Fruit fly (Drosophila melanogaster) whole organism, embryonic: ENCODE data around the gene CG13609.

Experiments used
- Antp ChIP-seq: fragments of 200-800 bp; sonication (Bioruptor generic); optimal IDR thresholded peaks from 3 replicates; lab custom pipeline; 2016; ENCODE audit warnings: missing biosample characterization, missing genetic modification characterization
- Atf-2 ChIP-seq: fragments of 200-800 bp; sonication (Bioruptor generic); optimal IDR thresholded peaks from 2 replicates; lab custom pipeline; 2016; ENCODE audit warnings: missing biosample characterization, missing genetic modification characterization
- CG10274 ChIP-seq: fragments of 200-800 bp; sonication (Bioruptor generic); optimal IDR thresholded peaks from 3 replicates; lab custom pipeline; 2017; ENCODE audit warnings: missing biosample characterization, mild to moderate bottlenecking, missing genetic modification characterization
- CG10979 ChIP-seq: fragments of 200-800 bp; sonication (Bioruptor generic); optimal IDR thresholded peaks from 2 replicates; lab custom pipeline; 2018; ENCODE audit warnings: missing biosample characterization, mild to moderate bottlenecking, missing genetic modification characterization, moderate library complexity
- CG11504 ChIP-seq: fragments of 200-800 bp; sonication (Bioruptor generic); optimal IDR thresholded peaks from 3 replicates; lab custom pipeline; 2019; ENCODE audit warnings: missing biosample characterization, mild to moderate bottlenecking, missing genetic modification characterization, moderate library complexity
- CG13624 ChIP-seq: fragments of 200-800 bp; sonication (Bioruptor generic); optimal IDR thresholded peaks from 2 replicates; lab custom pipeline; 2016; ENCODE audit warnings: missing biosample characterization, missing genetic modification characterization
- CG13775 ChIP-seq: fragments of 200-800 bp; sonication (Bioruptor generic); optimal IDR thresholded peaks from 3 replicates; lab custom pipeline; 2017; ENCODE audit warnings: missing biosample characterization, mild to moderate bottlenecking, missing genetic modification characterization
- CG1529 ChIP-seq: fragments of 200-800 bp; sonication (Bioruptor generic); optimal IDR thresholded peaks from 3 replicates; lab custom pipeline; 2018; ENCODE audit warnings: missing biosample characterization, missing genetic modification characterization
- CG15514 ChIP-seq: fragments of 200-800 bp; sonication (Bioruptor generic); optimal IDR thresholded peaks from 3 replicates; lab custom pipeline; 2017; ENCODE audit warnings: missing biosample characterization, missing genetic modification characterization, mild to moderate bottlenecking, moderate library complexity, missing genetic modification reagents
- CG17912 ChIP-seq: fragments of 200-800 bp; sonication (Bioruptor generic); optimal IDR thresholded peaks from 2 replicates; lab custom pipeline; 2018; ENCODE audit warnings: missing biosample characterization, mild to moderate bottlenecking, missing genetic modification characterization
- CG18262 ChIP-seq: fragments of 200-800 bp; optimal IDR thresholded peaks from 3 replicates; lab custom pipeline; 2019; ENCODE audit warnings: missing biosample characterization, mild to moderate bottlenecking, missing genetic modification characterization, moderate library complexity
- CG2129 ChIP-seq: fragments of 200-800 bp; sonication (Bioruptor generic); IDR thresholded peaks from 2 replicates; pipeline ENCODE4 v1.3.6; 2022; ENCODE audit warnings: missing biosample characterization, missing genetic modification characterization; ENCODE audit not compliant: partially characterized antibody
- CG2712 ChIP-seq: fragments of 200-800 bp; optimal IDR thresholded peaks from 3 replicates; lab custom pipeline; 2019; ENCODE audit warnings: missing biosample characterization, mild to moderate bottlenecking, missing genetic modification characterization, moderate library complexity
- CG32532 ChIP-seq: fragments of 200-800 bp; sonication (Bioruptor generic); IDR thresholded peaks from 2 replicates; pipeline ENCODE4 v1.3.6; 2022; ENCODE audit warnings: missing biosample characterization, missing genetic modification characterization
- CG32767 ChIP-seq: fragments of 200-800 bp; sonication (Bioruptor generic); IDR thresholded peaks from 2 replicates; pipeline ENCODE4 v1.3.6; 2022; ENCODE audit warnings: missing biosample characterization, missing genetic modification characterization
- CG3847 ChIP-seq: fragments of 200-800 bp; sonication (Bioruptor generic); IDR thresholded peaks from 2 replicates; pipeline ENCODE4 v1.3.6; 2022; ENCODE audit warnings: missing biosample characterization, missing genetic modification characterization
- CG4424 ChIP-seq: fragments of 200-800 bp; sonication (Bioruptor generic); optimal IDR thresholded peaks from 3 replicates; lab custom pipeline; 2016; ENCODE audit warnings: missing biosample characterization, missing genetic modification characterization
- CG4617 ChIP-seq: fragments of 200-800 bp; sonication (Bioruptor generic); optimal IDR thresholded peaks from 3 replicates; lab custom pipeline; 2016; ENCODE audit warnings: missing biosample characterization, missing genetic modification characterization, borderline replicate concordance
- CG8359 ChIP-seq: fragments of 200-800 bp; sonication (Bioruptor generic); optimal IDR thresholded peaks from 2 replicates; lab custom pipeline; 2017; ENCODE audit warnings: missing biosample characterization, mild to moderate bottlenecking, missing genetic modification characterization, borderline replicate concordance
- CG8944 ChIP-seq: fragments of 200-800 bp; sonication (Bioruptor generic); optimal IDR thresholded peaks from 3 replicates; lab custom pipeline; 2016; ENCODE audit warnings: missing biosample characterization, missing genetic modification characterization
- CG9817 ChIP-seq: fragments of 200-800 bp; sonication (Bioruptor generic); optimal IDR thresholded peaks from 2 replicates; lab custom pipeline; 2018; ENCODE audit warnings: missing biosample characterization, mild to moderate bottlenecking, missing genetic modification characterization, moderate library complexity
- CG9876 ChIP-seq: fragments of 200-800 bp; sonication (Bioruptor generic); optimal IDR thresholded peaks from 2 replicates; lab custom pipeline; 2016; ENCODE audit warnings: missing biosample characterization, missing genetic modification characterization
- Dbx ChIP-seq: fragments of 200-800 bp; sonication (Bioruptor generic); IDR thresholded peaks from 3 replicates; pipeline ENCODE4 v1.3.6; 2022; ENCODE audit warnings: missing biosample characterization, missing genetic modification characterization
- Dll ChIP-seq: fragments of 200-800 bp; sonication (Bioruptor generic); IDR thresholded peaks from 4 replicates; pipeline ENCODE4 v1.3.6; 2022; ENCODE audit warnings: missing biosample characterization, missing genetic modification characterization; ENCODE audit not compliant: partially characterized antibody
- Fer3 ChIP-seq: fragments of 200-800 bp; sonication (Bioruptor generic); optimal IDR thresholded peaks from 2 replicates; lab custom pipeline; 2018; ENCODE audit warnings: missing biosample characterization, mild to moderate bottlenecking, missing genetic modification characterization, moderate library complexity
- HLH54F ChIP-seq: fragments of 200-800 bp; sonication (Bioruptor generic); optimal IDR thresholded peaks from 3 replicates; lab custom pipeline; 2016; ENCODE audit warnings: missing biosample characterization, missing genetic modification characterization
- Mad ChIP-seq: fragments of 200-800 bp; sonication (Bioruptor generic); optimal IDR thresholded peaks from 2 replicates; lab custom pipeline; 2016; ENCODE audit warnings: missing biosample characterization, missing genetic modification characterization
- Med ChIP-seq: fragments of 200-800 bp; sonication (Bioruptor generic); peaks from one replicate; lab custom pipeline; 2016; ENCODE audit warnings: missing biosample characterization, missing genetic modification characterization, mild to moderate bottlenecking, inconsistent platforms, moderate library complexity
- Nf-YC ChIP-seq: fragments of 200-800 bp; optimal IDR thresholded peaks from 3 replicates; lab custom pipeline; 2019; ENCODE audit warnings: missing biosample characterization, mild to moderate bottlenecking, missing genetic modification characterization, moderate library complexity
- Oaz ChIP-seq: fragments of 200-800 bp; sonication (Bioruptor generic); IDR thresholded peaks from 2 replicates; pipeline ENCODE4 v1.3.6; 2022; ENCODE audit warnings: missing biosample characterization, missing genetic modification characterization
- Optix ChIP-seq: fragments of 200-800 bp; sonication (Bioruptor generic); IDR thresholded peaks from 3 replicates; pipeline ENCODE4 v1.3.6; 2022; ENCODE audit warnings: missing biosample characterization, missing genetic modification characterization
- Ravus ChIP-seq: fragments of 200-800 bp; sonication (Bioruptor generic); IDR thresholded peaks from 2 replicates; pipeline ENCODE4 v1.3.6; 2022; ENCODE audit warnings: missing biosample characterization, missing genetic modification characterization
- Side ChIP-seq: fragments of 200-800 bp; sonication (Bioruptor generic); optimal IDR thresholded peaks from 2 replicates; lab custom pipeline; 2016; ENCODE audit warnings: missing biosample characterization, missing genetic modification characterization
- Stat92E ChIP-seq, 3 experiments: fragments of >200 bp in 2 of 3; fragments of 200-800 bp in 1 of 3; sonication (Bioruptor generic) in 1 of 3; optimal IDR thresholded peaks; 2 replicates each; lab custom pipeline; 2017 to 2019; ENCODE audit warnings: missing biosample characterization in 3 of 3, missing genetic modification characterization in 3 of 3, mild to moderate bottlenecking in 1 of 3, moderate library complexity in 1 of 3
- amos ChIP-seq: fragments of 200-800 bp; sonication (Bioruptor generic); IDR thresholded peaks from 2 replicates; pipeline ENCODE4 v1.3.6; 2022; ENCODE audit warnings: missing biosample characterization, missing genetic modification characterization; ENCODE audit not compliant: partially characterized antibody
- dan ChIP-seq: fragments of 200-800 bp; sonication (Bioruptor generic); IDR thresholded peaks from 2 replicates; pipeline ENCODE4 v1.3.6; 2022; ENCODE audit warnings: missing biosample characterization, missing genetic modification characterization
- ewg ChIP-seq: fragments of 200-800 bp; sonication (Bioruptor generic); optimal IDR thresholded peaks from 3 replicates; lab custom pipeline; 2017; ENCODE audit warnings: mild to moderate bottlenecking, missing biosample characterization, missing genetic modification reagents, missing genetic modification characterization
- fru ChIP-seq: fragments of >200 bp; optimal IDR thresholded peaks from 2 replicates; lab custom pipeline; 2017
- grau ChIP-seq: fragments of 200-800 bp; optimal IDR thresholded peaks from 3 replicates; lab custom pipeline; 2019; ENCODE audit warnings: missing biosample characterization, mild to moderate bottlenecking, missing genetic modification characterization, moderate library complexity
- insv ChIP-seq, 2 experiments: fragments of 200-800 bp; sonication (Bioruptor generic); optimal IDR thresholded peaks; 3 replicates each; lab custom pipeline; 2016 to 2018; ENCODE audit warnings: missing biosample characterization in 2 of 2, missing genetic modification characterization in 2 of 2
- jing ChIP-seq: fragments of 200-800 bp; sonication (Bioruptor generic); optimal IDR thresholded peaks from 2 replicates; lab custom pipeline; 2018; ENCODE audit warnings: missing biosample characterization, mild to moderate bottlenecking, missing genetic modification characterization
- knrl ChIP-seq: fragments of 200-800 bp; sonication (Bioruptor generic); IDR thresholded peaks from 3 replicates; pipeline ENCODE4 v1.3.6; 2022; ENCODE audit warnings: missing biosample characterization, missing genetic modification characterization; ENCODE audit not compliant: partially characterized antibody
- lmd ChIP-seq: fragments of 200-800 bp; sonication (Bioruptor generic); IDR thresholded peaks from 2 replicates; pipeline ENCODE4 v1.3.6; 2022; ENCODE audit warnings: missing biosample characterization, missing genetic modification characterization
- oc ChIP-seq: fragments of 200-800 bp; sonication (Bioruptor generic); optimal IDR thresholded peaks from 2 replicates; lab custom pipeline; 2018; ENCODE audit warnings: missing biosample characterization, mild to moderate bottlenecking, missing genetic modification characterization, moderate library complexity
- phol ChIP-seq: fragments of 200-800 bp; sonication (Bioruptor generic); optimal IDR thresholded peaks from 3 replicates; lab custom pipeline; 2018; ENCODE audit warnings: missing biosample characterization, mild to moderate bottlenecking, missing genetic modification characterization, moderate library complexity
- stc ChIP-seq: fragments of 200-800 bp; sonication (Bioruptor generic); IDR thresholded peaks from 2 replicates; pipeline ENCODE4 v1.3.6; 2022; ENCODE audit warnings: missing biosample characterization, missing genetic modification characterization
- toy ChIP-seq: fragments of 200-800 bp; sonication (Bioruptor generic); IDR thresholded peaks from 2 replicates; pipeline ENCODE4 v1.3.6; 2022; ENCODE audit warnings: missing biosample characterization, missing genetic modification characterization
- unpg ChIP-seq: fragments of 200-800 bp; sonication (Bioruptor generic); optimal IDR thresholded peaks from 3 replicates; lab custom pipeline; 2018; ENCODE audit warnings: missing biosample characterization, mild to moderate bottlenecking, missing genetic modification characterization, moderate library complexity
- usp ChIP-seq: fragments of >200 bp; optimal IDR thresholded peaks from 2 replicates; lab custom pipeline; 2017; ENCODE audit warnings: missing biosample characterization, missing genetic modification characterization
- zen2 ChIP-seq: fragments of 200-800 bp; sonication (Bioruptor generic); IDR thresholded peaks from 3 replicates; pipeline ENCODE4 v1.3.6; 2022; ENCODE audit warnings: missing biosample characterization, missing genetic modification characterization; ENCODE audit not compliant: partially characterized antibody

The CG13609 gene

DNA sequence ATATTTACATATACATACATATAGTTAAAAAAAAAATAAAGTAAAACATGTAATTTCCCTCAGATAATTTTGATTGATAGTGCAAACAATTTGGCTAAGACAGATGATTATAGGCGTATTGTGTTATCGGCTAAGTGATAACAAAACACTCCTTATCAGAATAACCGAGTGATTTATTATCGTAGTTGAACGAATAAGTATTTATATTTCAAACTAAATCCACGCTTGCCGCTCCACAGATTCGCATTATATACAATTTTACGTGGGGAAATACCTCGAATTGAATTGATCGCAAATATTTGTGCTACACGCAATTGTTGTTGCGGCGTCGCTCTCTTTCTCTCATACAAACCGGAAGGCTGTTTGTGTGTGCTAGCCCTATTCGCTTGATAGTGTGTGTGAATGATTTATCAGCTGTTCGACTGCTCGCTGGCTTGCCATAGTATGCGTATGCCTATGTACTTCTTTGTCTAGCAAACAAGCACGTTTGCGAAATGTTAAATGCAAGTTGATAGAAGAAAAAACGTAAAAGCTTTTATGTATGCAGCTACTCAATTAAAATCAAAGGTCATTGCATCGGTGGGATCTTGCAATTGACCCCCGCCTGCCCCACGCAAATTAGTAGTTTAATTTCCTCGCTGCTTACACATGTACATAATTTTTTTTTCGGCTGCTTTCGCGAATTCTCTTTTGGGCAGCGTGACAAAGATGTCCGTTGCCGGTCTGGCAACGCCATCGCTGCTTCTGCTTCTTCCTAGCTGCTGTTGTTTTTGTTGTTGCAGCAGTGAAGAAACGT is 6.7 kb downstream of the CG13609 start (continued):
- no peak for TF ChIP-seq zen2
- TF ChIP-seq CG10979 (tag; lab: Kevin White, UChicago) = no peak
- no peak for TF ChIP-seq CG10274 (GFP tag; lab: Kevin White, UChicago)
- no peak for TF ChIP-seq Atf-2 (GFP tag; lab: Kevin White, UChicago)
- TF ChIP-seq jing = no peak
- no peak for TF ChIP-seq CG4424 (GFP tag; lab: Kevin White, UChicago)
- no peak for TF ChIP-seq HLH54F (GFP tag; lab: Kevin White, UChicago)
- TF ChIP-seq knrl (GFP tag; lab: Robert Waterston, UW) = no peak
- TF ChIP-seq CG18262 (tag; lab: Kevin White, UChicago) = no peak
- TF ChIP-seq Oaz (GFP tag; lab: Robert Waterston, UW) = no peak
- no peak for TF ChIP-seq grau (tag; lab: Kevin White, UChicago)
- TF ChIP-seq CG8359 = no peak
- no peak for TF ChIP-seq CG17912
- TF ChIP-seq CG15514 (GFP tag; lab: Kevin White, UChicago) = peak; percentile 14
- no peak for TF ChIP-seq CG4617
- TF ChIP-seq CG2712 = no peak
- no peak for TF ChIP-seq Antp (GFP tag; lab: Kevin White, UChicago)
- TF ChIP-seq Optix = no peak
- no peak for TF ChIP-seq unpg (GFP tag; lab: Kevin White, UChicago)
- peak; percentile 20 for TF ChIP-seq CG13775
- TF ChIP-seq CG1529 (GFP tag; lab: Kevin White, UChicago) = no peak
- TF ChIP-seq oc (tag; lab: Kevin White, UChicago) = no peak
- no peak for TF ChIP-seq CG11504 (tag; lab: Kevin White, UChicago)
- TF ChIP-seq CG2129 = no peak
- TF ChIP-seq CG32532 (GFP tag; lab: Robert Waterston, UW) = no peak
- TF ChIP-seq phol (tag; lab: Kevin White, UChicago) = peak; percentile 53
- no peak for TF ChIP-seq dan (GFP tag; lab: Robert Waterston, UW)
- peak; percentile 78 for TF ChIP-seq Med (GFP tag; lab: Kevin White, UChicago)
- TF ChIP-seq Ravus (GFP tag; lab: Robert Waterston, UW) = no peak
- TF ChIP-seq usp = no peak
- TF ChIP-seq Dll (GFP tag; lab: Robert Waterston, UW) = 0 out of 4 replicates have a peak, but pooled peaks have one; percentile 11
- no peak for TF ChIP-seq Dbx
- no peak for TF ChIP-seq ewg (GFP tag; lab: Kevin White, UChicago)
- no peak for TF ChIP-seq Stat92E (GFP tag; optimal IDR thresholded peaks at IDR 0.05; lab: Kevin White, UChicago)
- no peak for TF ChIP-seq Fer3
- no peak for TF ChIP-seq insv (GFP tag; optimal IDR thresholded peaks at IDR 0.05; lab: Kevin White, UChicago)
- TF ChIP-seq CG13624 = no peak
- TF ChIP-seq CG32767 (GFP tag; lab: Robert Waterston, UW) = no peak
- TF ChIP-seq Side (GFP tag; lab: Kevin White, UChicago) = no peak
- no peak for TF ChIP-seq CG9876 (GFP tag; lab: Kevin White, UChicago)
- TF ChIP-seq Mad (GFP tag; lab: Kevin White, UChicago) = no peak
- TF ChIP-seq toy (GFP tag; lab: Robert Waterston, UW) = no peak
- no peak for TF ChIP-seq CG3847 (GFP tag; lab: Robert Waterston, UW)
- TF ChIP-seq CG9817 (tag; lab: Kevin White, UChicago) = peak; percentile 8
- TF ChIP-seq lmd = no peak
- TF ChIP-seq amos (GFP tag; lab: Robert Waterston, UW) = no peak; the same call in 1 of the 2 replicates
- no peak for TF ChIP-seq fru (lab: Kevin White, UChicago)
- no peak for TF ChIP-seq CG8944
- TF ChIP-seq Nf-YC (tag; lab: Kevin White, UChicago) = no peak
- no peak for TF ChIP-seq stc (GFP tag; lab: Robert Waterston, UW)
